Worm (Caenorhabditis elegans) whole organism, L4/young adult: ENCODE measurements around the gene sma-4.

Source experiments
- W03F9.2 ChIP-seq: fragments of 150-350 bp; optimal IDR thresholded peaks from 2 replicates; lab custom pipeline; 2014; ENCODE audit warnings: missing biosample characterization, missing genetic modification characterization
- dao-5 ChIP-seq: sonication (generic microtip); optimal IDR thresholded peaks from 2 replicates; lab custom pipeline; 2016; ENCODE audit warnings: missing genotype, missing genetic modification characterization, moderate library complexity, missing compliant biosample characterization
- him-1 ChIP-seq: sonication (generic microtip); optimal IDR thresholded peaks from 2 replicates; lab custom pipeline; 2016; ENCODE audit warnings: missing genotype, missing genetic modification reagents, missing genetic modification characterization, missing compliant biosample characterization

- TF ChIP-seq dao-5 (tag; lab: Kevin White, UChicago) (no peak), him-1 (tag; lab: Kevin White, UChicago) (no peak), W03F9.2 (tag; lab: Kevin White, UChicago) (no peak)
Measured at ce11 chrIII:5869429-5869828, 53.4 kb downstream of the sma-4 start, which contains the start of gene F01F1.15.
